Fruit fly (Drosophila melanogaster): ENCODE results near the gene CG17560.

DNA sequence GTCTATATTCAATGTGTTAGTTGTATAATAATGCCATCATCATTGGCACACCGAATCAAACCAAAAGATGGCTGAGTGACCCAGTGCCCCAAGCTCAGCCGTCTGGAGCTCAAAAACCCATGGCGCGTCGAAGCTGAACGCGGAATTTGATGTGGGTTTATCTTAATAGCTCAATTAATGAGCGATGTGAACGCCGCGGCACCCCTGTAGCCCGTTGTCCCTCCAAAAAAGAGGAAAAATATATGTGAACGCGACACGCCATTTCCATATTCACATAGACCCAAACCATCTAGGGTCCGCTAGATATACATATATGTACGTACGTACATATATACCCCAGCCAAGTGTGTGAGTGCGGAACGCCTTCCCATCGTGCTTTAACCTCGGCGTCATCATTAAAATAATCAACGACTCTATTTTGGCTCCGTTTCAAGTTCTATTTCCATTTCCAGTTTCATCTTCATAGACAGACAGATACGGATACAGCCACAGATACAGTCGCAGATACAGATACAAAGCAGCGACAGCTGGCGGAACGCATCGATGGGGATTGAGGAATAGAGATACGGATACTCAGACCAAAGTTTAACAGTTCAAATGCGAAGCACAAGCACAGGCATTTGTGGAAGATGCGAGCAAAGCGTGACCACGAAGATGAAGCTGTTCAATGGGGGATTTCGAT is 46.5 kb downstream of the CG17560 start:
- TF ChIP-seq CG7045 (GFP tag; optimal IDR thresholded peaks at IDR 0.05), result no peak
- no peak for TF ChIP-seq cnc (optimal IDR thresholded peaks at IDR 0.05)
- TF ChIP-seq kay (GFP tag; ENCODE audit: borderline replicate concordance), result no peak
- TF ChIP-seq CG1620 (GFP tag; optimal IDR thresholded peaks at IDR 0.05), result no peak
